Worm (Caenorhabditis elegans) whole organism, late embryonic: ENCODE data around the gene R151.10.

Experiments used
- C08G9.2 ChIP-seq: sonication (generic microtip); optimal IDR thresholded peaks from 2 replicates; lab custom pipeline; 2016; ENCODE audit warnings: mild to moderate bottlenecking, missing genetic modification characterization, moderate library complexity, missing compliant biosample characterization
- K02D7.2 ChIP-seq: sonication (generic microtip); optimal IDR thresholded peaks from 2 replicates; lab custom pipeline; 2017; ENCODE audit warnings: mild to moderate bottlenecking, missing genetic modification characterization, missing compliant biosample characterization
- ceh-18 ChIP-seq: sonication (generic microtip); optimal IDR thresholded peaks from 2 replicates; lab custom pipeline; 2016; ENCODE audit warnings: missing genetic modification characterization, missing compliant biosample characterization
- ceh-30 ChIP-seq: fragments of 150-350 bp; optimal IDR thresholded peaks from 2 replicates; lab custom pipeline; 2014; ENCODE audit warnings: missing biosample characterization, missing genetic modification characterization
- ceh-31 ChIP-seq: sonication (generic microtip); optimal IDR thresholded peaks from 2 replicates; lab custom pipeline; 2016; ENCODE audit warnings: missing genetic modification characterization, missing compliant biosample characterization
- ceh-34 ChIP-seq: sonication (generic microtip); optimal IDR thresholded peaks from 2 replicates; lab custom pipeline; 2016; ENCODE audit warnings: mild to moderate bottlenecking, missing genetic modification characterization, missing compliant biosample characterization
- ceh-45 ChIP-seq: fragments of 200-800 bp; sonication (Bioruptor generic); IDR thresholded peaks from 2 replicates; pipeline ENCODE4 v1.3.6; 2022; ENCODE audit warnings: missing genetic modification reagents, missing genetic modification characterization, missing compliant biosample characterization
- ceh-48 ChIP-seq: sonication (generic microtip); optimal IDR thresholded peaks from 2 replicates; lab custom pipeline; 2016; ENCODE audit warnings: missing genetic modification characterization, inconsistent platforms, missing compliant biosample characterization
- dmd-4 ChIP-seq: sonication (generic microtip); optimal IDR thresholded peaks from 2 replicates; lab custom pipeline; 2016; ENCODE audit warnings: borderline replicate concordance, missing genetic modification characterization, missing compliant biosample characterization
- dve-1 ChIP-seq: sonication (generic microtip); optimal IDR thresholded peaks from 2 replicates; lab custom pipeline; 2017; ENCODE audit warnings: antibody characterized with exemption, mild to moderate bottlenecking, missing genetic modification characterization, missing compliant biosample characterization
- fax-1 ChIP-seq: sonication (generic microtip); optimal IDR thresholded peaks from 2 replicates; lab custom pipeline; 2016; ENCODE audit warnings: missing genotype, missing genetic modification characterization, missing compliant biosample characterization
- hlh-13 ChIP-seq: fragments of 200-800 bp; sonication (Bioruptor generic); optimal IDR thresholded peaks from 2 replicates; lab custom pipeline; 2018; ENCODE audit warnings: mild to moderate bottlenecking, missing genetic modification characterization, missing compliant biosample characterization
- hlh-30 ChIP-seq: sonication (generic microtip); optimal IDR thresholded peaks from 2 replicates; lab custom pipeline; 2017; ENCODE audit warnings: antibody characterized with exemption, missing genetic modification characterization, missing compliant biosample characterization; ENCODE audit not compliant: insufficient read depth
- hlh-6 ChIP-seq: sonication (generic microtip); optimal IDR thresholded peaks from 2 replicates; lab custom pipeline; 2016; ENCODE audit warnings: missing genotype, missing genetic modification characterization, missing compliant biosample characterization
- hlh-8 ChIP-seq: sonication (generic microtip); optimal IDR thresholded peaks from 2 replicates; lab custom pipeline; 2016; ENCODE audit warnings: missing genotype, missing genetic modification characterization, missing compliant biosample characterization
- madf-2 ChIP-seq: sonication (generic microtip); optimal IDR thresholded peaks from 2 replicates; lab custom pipeline; 2017; ENCODE audit warnings: missing genetic modification characterization, missing compliant biosample characterization
- odd-2 ChIP-seq: sonication (generic microtip); optimal IDR thresholded peaks from 2 replicates; lab custom pipeline; 2017; ENCODE audit warnings: antibody characterized with exemption, mild to moderate bottlenecking, missing genetic modification characterization, missing compliant biosample characterization
- pag-3 ChIP-seq: sonication (generic microtip); optimal IDR thresholded peaks from 2 replicates; lab custom pipeline; 2016; ENCODE audit warnings: missing compliant biosample characterization, missing genetic modification characterization, borderline replicate concordance
- pat-9 ChIP-seq: fragments of 200-800 bp; sonication (Bioruptor generic); optimal IDR thresholded peaks from 2 replicates; lab custom pipeline; 2018; ENCODE audit warnings: mild to moderate bottlenecking, missing genetic modification characterization, moderate library complexity, missing compliant biosample characterization
- pqm-1 ChIP-seq: sonication (generic microtip); optimal IDR thresholded peaks from 2 replicates; lab custom pipeline; 2016; ENCODE audit warnings: missing genetic modification characterization, missing compliant biosample characterization
- ref-2 ChIP-seq: sonication (generic microtip); optimal IDR thresholded peaks from 2 replicates; lab custom pipeline; 2016; ENCODE audit warnings: missing genetic modification characterization, missing compliant biosample characterization
- rnt-1 ChIP-seq: sonication (generic microtip); optimal IDR thresholded peaks from 2 replicates; lab custom pipeline; 2016; ENCODE audit warnings: missing genetic modification characterization, missing compliant biosample characterization
- sdc-2 ChIP-seq: sonication (generic microtip); optimal IDR thresholded peaks from 2 replicates; lab custom pipeline; 2016; ENCODE audit warnings: missing genotype, missing genetic modification characterization, missing compliant biosample characterization
- tbx-2 ChIP-seq: sonication (generic microtip); optimal IDR thresholded peaks from 2 replicates; lab custom pipeline; 2016; ENCODE audit warnings: missing genetic modification characterization, missing compliant biosample characterization
- ttx-3 ChIP-seq: sonication (generic microtip); optimal IDR thresholded peaks from 2 replicates; lab custom pipeline; 2016; ENCODE audit warnings: missing genetic modification reagents, missing genetic modification characterization, missing compliant biosample characterization
- unc-42 ChIP-seq: sonication (generic microtip); optimal IDR thresholded peaks from 2 replicates; lab custom pipeline; 2016; ENCODE audit warnings: missing genotype, missing genetic modification characterization, missing compliant biosample characterization
- unc-86 ChIP-seq: sonication (generic microtip); optimal IDR thresholded peaks from 2 replicates; lab custom pipeline; 2016; ENCODE audit warnings: missing genetic modification characterization, missing compliant biosample characterization
- zip-5 ChIP-seq: sonication (generic microtip); optimal IDR thresholded peaks from 2 replicates; lab custom pipeline; 2016; ENCODE audit warnings: missing genetic modification characterization, missing compliant biosample characterization

R151.10 gene

ce11 chrIII:7181822-7182221 is 48.9 kb downstream of the R151.10 start, which contains the start of gene epg-4:
Gene epg-4, plus strand, starts transcription at chrIII:7182167.
- no peak for TF ChIP-seq ceh-48 (tag; lab: Kevin White, UChicago)
- TF ChIP-seq C08G9.2 (tag; lab: Kevin White, UChicago), result no peak
- no peak for TF ChIP-seq hlh-8 (tag; lab: Kevin White, UChicago)
- TF ChIP-seq K02D7.2, result no peak
- no peak for TF ChIP-seq fax-1 (tag; lab: Kevin White, UChicago)
- TF ChIP-seq ttx-3 (tag; lab: Kevin White, UChicago), result peak; percentile 11
- TF ChIP-seq rnt-1 (tag; lab: Kevin White, UChicago), result peak; percentile 34
- TF ChIP-seq hlh-13, result no peak
- peak; percentile 32 for TF ChIP-seq ref-2 (tag; lab: Kevin White, UChicago)
- TF ChIP-seq hlh-30 (tag; lab: Kevin White, UChicago), result peak; percentile 91
- TF ChIP-seq sdc-2, result no peak
- no peak for TF ChIP-seq pqm-1 (tag; lab: Kevin White, UChicago)
- no peak for TF ChIP-seq dve-1 (tag; lab: Kevin White, UChicago)
- peak; percentile 73 for TF ChIP-seq ceh-31
- peak; percentile 12 for TF ChIP-seq ceh-18
- peak; percentile 3 for TF ChIP-seq unc-42 (tag; lab: Kevin White, UChicago)
- TF ChIP-seq tbx-2, result peak; percentile 22
- TF ChIP-seq ceh-45 (GFP tag; lab: Robert Waterston, UW), result no peak
- TF ChIP-seq hlh-6 (tag; lab: Kevin White, UChicago), result no peak
- TF ChIP-seq madf-2 (tag; lab: Kevin White, UChicago), result no peak

DNA sequence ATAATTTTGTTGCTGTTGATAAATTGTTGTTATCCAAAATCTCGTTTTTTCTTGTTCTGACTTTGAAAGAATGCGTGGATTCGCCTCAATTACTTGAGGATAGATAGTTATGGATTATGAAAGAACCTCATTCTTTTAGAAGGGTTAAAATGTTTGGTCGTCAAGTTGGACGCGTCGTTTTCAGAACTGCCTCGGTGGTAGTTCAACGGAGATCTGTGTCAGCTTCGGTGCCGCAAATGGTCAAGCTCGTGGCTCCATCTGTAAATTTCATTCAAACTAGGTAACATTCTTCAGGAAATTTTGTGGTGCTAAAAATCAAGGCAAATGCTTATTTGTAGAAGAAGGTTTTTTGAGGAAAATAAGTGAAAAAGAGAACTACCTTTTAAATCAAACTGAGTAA is 50.1 kb downstream of the R151.10 start, which contains the start of gene ndab-2:
ndab-2 (plus strand) TSS at position 140 of the 400 bp plus-strand sequence.
- TF ChIP-seq pat-9 (tag; lab: Kevin White, UChicago) (no peak), unc-86 (tag; lab: Kevin White, UChicago) (no peak), odd-2 (tag; lab: Kevin White, UChicago) (no peak), pag-3 (tag; lab: Kevin White, UChicago) (no peak), ceh-45 (GFP tag; lab: Robert Waterston, UW) (no peak), zip-5 (tag; lab: Kevin White, UChicago) (no peak), ceh-30 (tag; lab: Kevin White, UChicago) (no peak), C08G9.2 (tag; lab: Kevin White, UChicago) (no peak), dmd-4 (tag; lab: Kevin White, UChicago) (no peak), ceh-34 (tag; lab: Kevin White, UChicago) (no peak)
